Fruit fly (Drosophila melanogaster): ENCODE measurements around the gene CG17272.
A peak's percentile ranks its signal among the peaks of the same experiment; 100 is the strongest.

CG17272 gene

dm6 chr3R:20828520-20829415 lies 4.7 kb upstream of the CG17272 start (continued):
- peak; percentile 45 for TF ChIP-seq sd (tag; optimal IDR thresholded peaks at IDR 0.05)
- peak; percentile 47 for TF ChIP-seq bigmax (GFP tag; optimal IDR thresholded peaks at IDR 0.05)
- no peak for TF ChIP-seq unpg (GFP tag; optimal IDR thresholded peaks at IDR 0.05)
- peak; percentile 4 for TF ChIP-seq luna (GFP tag; optimal IDR thresholded peaks at IDR 0.05)
- no peak for TF ChIP-seq toy (GFP tag; IDR thresholded peaks at IDR 0.05)
- TF ChIP-seq Med (GFP tag): peak; percentile 88
- TF ChIP-seq E2f2 (GFP tag; IDR thresholded peaks at IDR 0.05): no peak
- TF ChIP-seq CG9817 (tag; optimal IDR thresholded peaks at IDR 0.05): no peak
- TF ChIP-seq Adf1 (GFP tag; IDR thresholded peaks at IDR 0.05): peak; percentile 72
- TF ChIP-seq CG16779 (GFP tag; IDR thresholded peaks at IDR 0.05): no peak
- peak; percentile 29 for TF ChIP-seq Myb (GFP tag; optimal IDR thresholded peaks at IDR 0.05)
- TF ChIP-seq bcd (GFP tag; optimal IDR thresholded peaks at IDR 0.05): no peak
- peak; percentile 64 for TF ChIP-seq rib (GFP tag; IDR thresholded peaks at IDR 0.05)
- peak; percentile 4 for TF ChIP-seq cad (GFP tag; optimal IDR thresholded peaks at IDR 0.05)
- TF ChIP-seq Eip74EF (GFP tag; optimal IDR thresholded peaks at IDR 0.05): peak in 1 of 2 experiments; percentile 18
- no peak for TF ChIP-seq CoRest (tag; optimal IDR thresholded peaks at IDR 0.05)
- TF ChIP-seq Bgb (GFP tag; IDR thresholded peaks at IDR 0.05; ENCODE audit: partially characterized antibody): peak; percentile 56; the same call in 1 of the 2 replicates
- TF ChIP-seq fd64A (GFP tag; optimal IDR thresholded peaks at IDR 0.05): no peak
- 0 out of 3 replicates have a peak, but pooled peaks have one; percentile 27 for TF ChIP-seq otp (GFP tag; IDR thresholded peaks at IDR 0.05)
- no peak for TF ChIP-seq Bdp1 (GFP tag; optimal IDR thresholded peaks at IDR 0.05)
- TF ChIP-seq chinmo (GFP tag; IDR thresholded peaks at IDR 0.05; ENCODE audit: partially characterized antibody): peak; percentile 80; the same call in 1 of the 4 replicates
- TF ChIP-seq CG4404 (GFP tag; IDR thresholded peaks at IDR 0.05): no peak
- no peak for TF ChIP-seq aop (GFP tag; IDR thresholded peaks at IDR 0.05)
- peak; percentile 85 for TF ChIP-seq CG10321 (GFP tag; IDR thresholded peaks at IDR 0.05)
- no peak for TF ChIP-seq CG12155 (GFP tag; optimal IDR thresholded peaks at IDR 0.05)
- peak; percentile 83 for TF ChIP-seq CG34376 (GFP tag; optimal IDR thresholded peaks at IDR 0.05)
- TF ChIP-seq ato (GFP tag; IDR thresholded peaks at IDR 0.05; ENCODE audit: partially characterized antibody): no peak
- TF ChIP-seq pros (GFP tag; optimal IDR thresholded peaks at IDR 0.05): no peak
- no peak for TF ChIP-seq CG14710 (tag; optimal IDR thresholded peaks at IDR 0.05)
- TF ChIP-seq CG4820 (GFP tag; optimal IDR thresholded peaks at IDR 0.05): no peak
- no peak for TF ChIP-seq CG31224 (GFP tag; IDR thresholded peaks at IDR 0.05)
- peak; percentile 17 for TF ChIP-seq CG13894 (tag; optimal IDR thresholded peaks at IDR 0.05)
- no peak for TF ChIP-seq C15 (GFP tag; IDR thresholded peaks at IDR 0.05)
- TF ChIP-seq Trl (optimal IDR thresholded peaks at IDR 0.05): peak; percentile 59 to 63
- no peak for TF ChIP-seq Trl (GFP tag; optimal IDR thresholded peaks at IDR 0.05)
- peak; percentile 28 for TF ChIP-seq row (GFP tag; IDR thresholded peaks at IDR 0.05)
- TF ChIP-seq stwl (tag; optimal IDR thresholded peaks at IDR 0.05): peak; percentile 3
- TF ChIP-seq org-1 (GFP tag; optimal IDR thresholded peaks at IDR 0.05): no peak
- peak; percentile 73 for TF ChIP-seq twi (tag; optimal IDR thresholded peaks at IDR 0.05)
- TF ChIP-seq grn (GFP tag; optimal IDR thresholded peaks at IDR 0.05): peak; percentile 83
- TF ChIP-seq NFAT (GFP tag; IDR thresholded peaks at IDR 0.05): peak; percentile 60
- no peak for TF ChIP-seq inv (GFP tag; IDR thresholded peaks at IDR 0.05; ENCODE audit: partially characterized antibody)
- TF ChIP-seq trh (GFP tag; optimal IDR thresholded peaks at IDR 0.05): no peak
- peak; percentile 87 for TF ChIP-seq scrt (GFP tag; optimal IDR thresholded peaks at IDR 0.05)
- TF ChIP-seq slbo (GFP tag; IDR thresholded peaks at IDR 0.05): peak; percentile 43
- no peak for TF ChIP-seq CG18011 (GFP tag; optimal IDR thresholded peaks at IDR 0.05)
- peak; percentile 18 for TF ChIP-seq Deaf1 (tag; optimal IDR thresholded peaks at IDR 0.05)
- peak; percentile 51; the same call in 2 of the 4 replicates for TF ChIP-seq Gug (GFP tag; IDR thresholded peaks at IDR 0.05)
- TF ChIP-seq Fer1 (GFP tag; optimal IDR thresholded peaks at IDR 0.05): peak; percentile 6
